Fruit fly (Drosophila melanogaster) whole organism, embryonic: Measurements from ENCODE around the gene CG8958.

ENCODE experiments used
- CG11456 ChIP-seq: fragments of 200-800 bp; sonication (Bioruptor generic); IDR thresholded peaks from 3 replicates; pipeline ENCODE4 v1.3.6; 2022; ENCODE audit warnings: missing biosample characterization, missing genetic modification characterization
- CG12391 ChIP-seq: fragments of 200-800 bp; sonication (Bioruptor generic); optimal IDR thresholded peaks from 3 replicates; lab custom pipeline; 2018; ENCODE audit warnings: missing biosample characterization, mild to moderate bottlenecking, missing genetic modification characterization, moderate library complexity
- CG12744 ChIP-seq: fragments of 200-800 bp; sonication (Bioruptor generic); optimal IDR thresholded peaks from 2 replicates; lab custom pipeline; 2016; ENCODE audit warnings: missing biosample characterization, missing genetic modification characterization
- CG12769 ChIP-seq: fragments of 200-800 bp; sonication (Bioruptor generic); optimal IDR thresholded peaks from 2 replicates; lab custom pipeline; 2019; ENCODE audit warnings: missing biosample characterization, mild to moderate bottlenecking, missing genetic modification characterization, moderate library complexity
- CG13624 ChIP-seq: fragments of 200-800 bp; sonication (Bioruptor generic); optimal IDR thresholded peaks from 2 replicates; lab custom pipeline; 2016; ENCODE audit warnings: missing biosample characterization, missing genetic modification characterization
- CG14667 ChIP-seq: fragments of 200-800 bp; sonication (Bioruptor generic); IDR thresholded peaks from 2 replicates; pipeline ENCODE4 v1.3.6; 2022; ENCODE audit warnings: missing biosample characterization, missing genetic modification characterization
- CG14965 ChIP-seq: fragments of 200-800 bp; sonication (Bioruptor generic); optimal IDR thresholded peaks from 2 replicates; lab custom pipeline; 2016; ENCODE audit warnings: missing biosample characterization, missing genetic modification characterization, borderline replicate concordance
- CG1603 ChIP-seq: fragments of 200-800 bp; sonication (Bioruptor generic); optimal IDR thresholded peaks from 2 replicates; lab custom pipeline; 2019; ENCODE audit warnings: missing biosample characterization, mild to moderate bottlenecking, missing genetic modification characterization, moderate library complexity
- CG16863 ChIP-seq: fragments of 200-800 bp; sonication (Bioruptor generic); optimal IDR thresholded peaks from 3 replicates; lab custom pipeline; 2016; ENCODE audit warnings: missing biosample characterization, missing genetic modification characterization
- CG17328 ChIP-seq: fragments of 200-800 bp; sonication (Bioruptor generic); IDR thresholded peaks from 2 replicates; pipeline ENCODE4 v1.3.6; 2022; ENCODE audit warnings: missing biosample characterization, missing genetic modification characterization
- CG17568 ChIP-seq: fragments of 200-800 bp; sonication (Bioruptor generic); optimal IDR thresholded peaks from 2 replicates; lab custom pipeline; 2018; ENCODE audit warnings: missing biosample characterization, mild to moderate bottlenecking, missing genetic modification characterization, moderate library complexity
- CG2875 ChIP-seq: fragments of 200-800 bp; sonication (Bioruptor generic); optimal IDR thresholded peaks from 2 replicates; lab custom pipeline; 2017; ENCODE audit warnings: missing biosample characterization, mild to moderate bottlenecking, missing genetic modification characterization, missing genetic modification reagents
- CG2889 ChIP-seq: fragments of 200-800 bp; sonication (Bioruptor generic); IDR thresholded peaks from 3 replicates; pipeline ENCODE4 v1.3.6; 2022; ENCODE audit warnings: missing biosample characterization, missing genetic modification characterization
- CG31441 ChIP-seq: fragments of 200-800 bp; sonication (Bioruptor generic); IDR thresholded peaks from 2 replicates; pipeline ENCODE4 v1.3.6; 2022; ENCODE audit warnings: missing biosample characterization, missing genetic modification characterization
- CG5245 ChIP-seq: fragments of 200-800 bp; sonication (Bioruptor generic); optimal IDR thresholded peaks from 3 replicates; lab custom pipeline; 2016; ENCODE audit warnings: missing biosample characterization, missing genetic modification characterization
- CG7271 ChIP-seq: fragments of 200-800 bp; sonication (Bioruptor generic); optimal IDR thresholded peaks from 2 replicates; lab custom pipeline; 2018; ENCODE audit warnings: missing biosample characterization, mild to moderate bottlenecking, missing genetic modification characterization, moderate library complexity
- CkIIα-i1 ChIP-seq: fragments of 200-800 bp; sonication (Bioruptor generic); IDR thresholded peaks from 2 replicates; pipeline ENCODE4 v1.3.6; 2022; ENCODE audit warnings: missing biosample characterization, missing genetic modification characterization
- CrebB ChIP-seq: fragments of 200-800 bp; sonication (Bioruptor generic); optimal IDR thresholded peaks from 3 replicates; lab custom pipeline; 2018; ENCODE audit warnings: missing biosample characterization, mild to moderate bottlenecking, missing genetic modification characterization
- Dad ChIP-seq: fragments of 200-800 bp; sonication (Bioruptor generic); optimal IDR thresholded peaks from 3 replicates; lab custom pipeline; 2016; ENCODE audit warnings: missing biosample characterization, missing genetic modification characterization
- Deaf1 ChIP-seq: fragments of 200-800 bp; optimal IDR thresholded peaks from 3 replicates; lab custom pipeline; 2019; ENCODE audit warnings: missing biosample characterization, mild to moderate bottlenecking, missing genetic modification characterization, moderate library complexity
- E2f1 ChIP-seq: fragments of 200-800 bp; sonication (Bioruptor generic); IDR thresholded peaks from 2 replicates; pipeline ENCODE4 v1.3.6; 2022; ENCODE audit warnings: missing biosample characterization, missing genetic modification characterization
- ERR ChIP-seq: fragments of 200-800 bp; sonication (Bioruptor generic); optimal IDR thresholded peaks from 2 replicates; lab custom pipeline; 2016; ENCODE audit warnings: missing biosample characterization, missing genetic modification characterization
- HmgD ChIP-seq: fragments of 200-800 bp; sonication (Bioruptor generic); optimal IDR thresholded peaks from 3 replicates; lab custom pipeline; 2016; ENCODE audit warnings: missing biosample characterization, missing genetic modification characterization
- Hmx ChIP-seq: fragments of 200-800 bp; sonication (Bioruptor generic); optimal IDR thresholded peaks from 2 replicates; lab custom pipeline; 2016; ENCODE audit warnings: missing biosample characterization, missing genetic modification characterization
- Myb ChIP-seq: fragments of 200-800 bp; sonication (Bioruptor generic); optimal IDR thresholded peaks from 2 replicates; lab custom pipeline; 2016; ENCODE audit warnings: missing biosample characterization, missing genetic modification characterization
- Nf-YC ChIP-seq: fragments of 200-800 bp; optimal IDR thresholded peaks from 3 replicates; lab custom pipeline; 2019; ENCODE audit warnings: missing biosample characterization, mild to moderate bottlenecking, missing genetic modification characterization, moderate library complexity
- Opbp ChIP-seq: fragments of 200-800 bp; sonication (Bioruptor generic); IDR thresholded peaks from 3 replicates; pipeline ENCODE4 v1.3.6; 2022; ENCODE audit warnings: missing biosample characterization, missing genetic modification characterization; ENCODE audit not compliant: partially characterized antibody
- Spps ChIP-seq: fragments of 200-800 bp; sonication (Bioruptor generic); optimal IDR thresholded peaks from 2 replicates; lab custom pipeline; 2018; ENCODE audit warnings: missing biosample characterization, mild to moderate bottlenecking, missing genetic modification characterization
- Sry-β ChIP-seq: fragments of 200-800 bp; sonication (Bioruptor generic); optimal IDR thresholded peaks from 2 replicates; lab custom pipeline; 2018; ENCODE audit warnings: missing biosample characterization, mild to moderate bottlenecking, missing genetic modification characterization, moderate library complexity
- Trl ChIP-seq, 3 experiments: fragments of >200 bp in 2 of 3; fragments of 200-800 bp in 1 of 3; sonication (Bioruptor generic) in 1 of 3; optimal IDR thresholded peaks; 2 replicates in 1 of 3; 3 replicates in 2 of 3; lab custom pipeline; 2016 to 2017; ENCODE audit warnings: missing biosample characterization in 1 of 3, missing genetic modification characterization in 1 of 3
- ac ChIP-seq: fragments of 200-800 bp; sonication (Bioruptor generic); optimal IDR thresholded peaks from 3 replicates; lab custom pipeline; 2017; ENCODE audit warnings: missing biosample characterization, mild to moderate bottlenecking, missing genetic modification characterization
- ash1 ChIP-seq: fragments of 200-800 bp; sonication (Bioruptor generic); optimal IDR thresholded peaks from 2 replicates; lab custom pipeline; 2018; ENCODE audit warnings: missing biosample characterization, mild to moderate bottlenecking, missing genetic modification characterization
- bcd ChIP-seq: fragments of 200-800 bp; sonication (Bioruptor generic); optimal IDR thresholded peaks from 2 replicates; lab custom pipeline; 2017; ENCODE audit warnings: missing biosample characterization, mild to moderate bottlenecking, missing genetic modification characterization
- cas ChIP-seq: fragments of 200-800 bp; sonication (Bioruptor generic); IDR thresholded peaks from 2 replicates; pipeline ENCODE4 v1.3.6; 2022; ENCODE audit warnings: missing biosample characterization, missing genetic modification characterization
- chm ChIP-seq: fragments of 200-800 bp; sonication (Bioruptor generic); IDR thresholded peaks from 2 replicates; pipeline ENCODE4 v1.3.6; 2022; ENCODE audit warnings: missing biosample characterization, missing genetic modification characterization
- croc ChIP-seq: fragments of 200-800 bp; sonication (Bioruptor generic); conservative IDR thresholded peaks from 3 replicates; pipeline ENCODE4 v1.3.6; 2022; ENCODE audit warnings: missing biosample characterization, missing genetic modification characterization
- danr ChIP-seq: fragments of 200-800 bp; sonication (Bioruptor generic); IDR thresholded peaks from 2 replicates; pipeline ENCODE4 v1.3.6; 2022; ENCODE audit warnings: missing biosample characterization, missing genetic modification characterization
- emc ChIP-seq: fragments of 200-800 bp; sonication (Bioruptor generic); optimal IDR thresholded peaks from 2 replicates; lab custom pipeline; 2016; ENCODE audit warnings: missing biosample characterization, missing genetic modification characterization
- eve ChIP-seq, 2 experiments: fragments of >200 bp; optimal IDR thresholded peaks; 2 replicates each; lab custom pipeline; 2017; ENCODE audit warnings: missing biosample characterization in 2 of 2, missing genetic modification characterization in 2 of 2
- eyg ChIP-seq: fragments of 200-800 bp; sonication (Bioruptor generic); optimal IDR thresholded peaks from 3 replicates; lab custom pipeline; 2016; ENCODE audit warnings: missing biosample characterization, missing genetic modification characterization
- gce ChIP-seq: fragments of 200-800 bp; sonication (Bioruptor generic); IDR thresholded peaks from 3 replicates; pipeline ENCODE4 v1.3.6; 2022; ENCODE audit warnings: missing biosample characterization, missing genetic modification characterization
- grn ChIP-seq: fragments of 200-800 bp; sonication (Bioruptor generic); optimal IDR thresholded peaks from 3 replicates; lab custom pipeline; 2017; ENCODE audit warnings: missing biosample characterization, missing genetic modification characterization
- jing ChIP-seq: fragments of 200-800 bp; sonication (Bioruptor generic); optimal IDR thresholded peaks from 2 replicates; lab custom pipeline; 2018; ENCODE audit warnings: missing biosample characterization, mild to moderate bottlenecking, missing genetic modification characterization
- kni ChIP-seq: fragments of 200-800 bp; sonication (Bioruptor generic); optimal IDR thresholded peaks from 3 replicates; lab custom pipeline; 2017; ENCODE audit warnings: mild to moderate bottlenecking, missing biosample characterization, missing genetic modification reagents, missing genetic modification characterization
- lola ChIP-seq, 3 experiments: fragments of >200 bp in 2 of 3; fragments of 200-800 bp in 1 of 3; sonication (Bioruptor generic) in 1 of 3; optimal IDR thresholded peaks; 2 replicates each; lab custom pipeline; 2017 to 2019; ENCODE audit warnings: missing biosample characterization in 3 of 3, missing genetic modification characterization in 3 of 3, mild to moderate bottlenecking in 1 of 3, moderate library complexity in 1 of 3
- pum ChIP-seq: fragments of 200-800 bp; sonication (Bioruptor generic); optimal IDR thresholded peaks from 2 replicates; lab custom pipeline; 2016; ENCODE audit warnings: missing biosample characterization, missing genetic modification characterization
- run ChIP-seq: fragments of 200-800 bp; sonication (Bioruptor generic); optimal IDR thresholded peaks from 3 replicates; lab custom pipeline; 2018; ENCODE audit warnings: missing biosample characterization, mild to moderate bottlenecking, missing genetic modification characterization

The CG8958 gene

dm6 chrX:16090179-16091144 lies 7.4 kb downstream of the CG8958 start (continued):
- peak; percentile 56 for TF ChIP-seq Hmx (GFP tag; lab: Kevin White, UChicago)
- peak; percentile 68 for TF ChIP-seq Myb (GFP tag; lab: Kevin White, UChicago)
- TF ChIP-seq bcd (GFP tag; lab: Kevin White, UChicago) = peak; percentile 89
- peak; percentile 89 for TF ChIP-seq CG2889
- no peak for TF ChIP-seq Deaf1 (tag; lab: Kevin White, UChicago)
- TF ChIP-seq emc (GFP tag; lab: Kevin White, UChicago) = peak; percentile 84
- TF ChIP-seq eyg (GFP tag; lab: Kevin White, UChicago) = peak; percentile 85
- no peak for TF ChIP-seq CG7271
- peak; percentile 75 for TF ChIP-seq cas (GFP tag; lab: Robert Waterston, UW)
- peak; percentile 92 for TF ChIP-seq E2f1 (GFP tag; lab: Robert Waterston, UW)
- TF ChIP-seq ac (GFP tag; lab: Kevin White, UChicago) = peak; percentile 12
- no peak for TF ChIP-seq Sry-β
- 0 out of 2 replicates have a peak, but pooled peaks have one; percentile 58 for TF ChIP-seq CkIIα-i1
- TF ChIP-seq Nf-YC (tag; lab: Kevin White, UChicago) = peak; percentile 81
- peak; percentile 8 for TF ChIP-seq kni (GFP tag; lab: Kevin White, UChicago)
- TF ChIP-seq CG13624 (GFP tag; lab: Kevin White, UChicago) = peak; percentile 90
- peak; percentile 75 for TF ChIP-seq run (tag; lab: Kevin White, UChicago)
- TF ChIP-seq eve (GFP tag; optimal IDR thresholded peaks at IDR 0.05; lab: Kevin White, UChicago) = peak in 1 of 2 experiments; percentile 86
- peak; percentile 77 for TF ChIP-seq Dad (GFP tag; lab: Kevin White, UChicago)
- peak; percentile 85 for TF ChIP-seq CG17568 (GFP tag; lab: Kevin White, UChicago)
- TF ChIP-seq gce (GFP tag; lab: Robert Waterston, UW) = peak; percentile 88
- peak; percentile 88 for TF ChIP-seq CG17328 (GFP tag; lab: Robert Waterston, UW)
- peak; percentile 85 for TF ChIP-seq CG5245
- peak; percentile 71 for TF ChIP-seq ERR (GFP tag; lab: Kevin White, UChicago)
- TF ChIP-seq CG14965 (GFP tag; lab: Kevin White, UChicago) = peak; percentile 33
- no peak for TF ChIP-seq Opbp
- peak; percentile 83 for TF ChIP-seq CG16863 (GFP tag; lab: Kevin White, UChicago)
- peak; percentile 88 for TF ChIP-seq CG12744 (GFP tag; lab: Kevin White, UChicago)
- TF ChIP-seq CG14667 (GFP tag; lab: Robert Waterston, UW) = peak; percentile 82
- peak; percentile 82 for TF ChIP-seq pum
- peak; percentile 80 for TF ChIP-seq danr (GFP tag; lab: Robert Waterston, UW)
- peak; percentile 86 for TF ChIP-seq CG12391 (tag; lab: Kevin White, UChicago)
- TF ChIP-seq Trl (optimal IDR thresholded peaks at IDR 0.05; lab: Kevin White, UChicago) = peak in 1 of 2 experiments; percentile 10
- peak; percentile 89 for TF ChIP-seq Trl (GFP tag; optimal IDR thresholded peaks at IDR 0.05; lab: Kevin White, UChicago)
- TF ChIP-seq chm = peak; percentile 91
- peak; percentile 79 for TF ChIP-seq jing (GFP tag; lab: Kevin White, UChicago)
- TF ChIP-seq CG1603 (tag; lab: Kevin White, UChicago) = peak; percentile 95
- TF ChIP-seq CrebB (tag; lab: Kevin White, UChicago) = peak; percentile 91
- TF ChIP-seq HmgD (GFP tag; lab: Kevin White, UChicago) = peak; percentile 62
- TF ChIP-seq CG31441 (GFP tag; lab: Robert Waterston, UW) = peak; percentile 80
- no peak for TF ChIP-seq lola (GFP tag; optimal IDR thresholded peaks at IDR 0.05; lab: Kevin White, UChicago)
- no peak for TF ChIP-seq grn (GFP tag; lab: Kevin White, UChicago)
- peak; percentile 97 for TF ChIP-seq CG12769 (tag; lab: Kevin White, UChicago)
- peak; percentile 60 for TF ChIP-seq ash1 (GFP tag; lab: Kevin White, UChicago)
- peak; percentile 93 for TF ChIP-seq CG11456 (GFP tag; lab: Robert Waterston, UW)
- TF ChIP-seq CG2875 (GFP tag; lab: Kevin White, UChicago) = peak; percentile 77
- peak; percentile 37 for TF ChIP-seq Spps
- TF ChIP-seq croc (GFP tag; lab: Robert Waterston, UW) = peak; percentile 60; the same call in 2 of the 3 replicates
